Fruit fly (Drosophila melanogaster) S2 (cell line): ENCODE data around the gene nub.

Experiments used
- CG8478 ChIP-seq: fragments of >200 bp; optimal IDR thresholded peaks from 2 replicates; lab custom pipeline; 2018
- CTCF ChIP-seq, 2 experiments: fragments of >200 bp; optimal IDR thresholded peaks; 2 replicates each; lab custom pipeline; 2018

- TF ChIP-seq CTCF (optimal IDR thresholded peaks at IDR 0.05; lab: Kevin White, UChicago), result no peak
- no peak for TF ChIP-seq CG8478 (lab: Kevin White, UChicago)
Measured at dm6 chr2L:12657337-12657736, 69.9 kb downstream of the nub start.
